Fruit fly (Drosophila melanogaster) S2 (cell line): ENCODE measurements around the gene CG3342.

Experiments used
- CG8478 ChIP-seq: fragments of >200 bp; optimal IDR thresholded peaks from 2 replicates; lab custom pipeline; 2018
- CTCF ChIP-seq, 2 experiments: fragments of >200 bp; optimal IDR thresholded peaks; 2 replicates each; lab custom pipeline; 2018

dm6 chrX:6527680-6528079 lies at the start of gene CG3342:
- TF ChIP-seq CTCF (optimal IDR thresholded peaks at IDR 0.05; lab: Kevin White, UChicago), result no peak
- no peak for TF ChIP-seq CG8478 (lab: Kevin White, UChicago)
